Worm (Caenorhabditis elegans) whole organism, L4 larva: ENCODE results near the gene cyp-34A5.
A peak's percentile ranks its signal among the peaks of the same experiment; 100 is the strongest.

Experiments used
- F26F4.8 ChIP-seq: fragments of 200-800 bp; sonication (Bioruptor generic); conservative IDR thresholded peaks from 2 replicates; pipeline ENCODE4 v1.3.6; 2022; ENCODE audit warnings: missing genetic modification characterization, missing compliant biosample characterization
- F37D6.2 ChIP-seq: sonication (generic microtip); optimal IDR thresholded peaks from 2 replicates; lab custom pipeline; 2016; ENCODE audit warnings: mild to moderate bottlenecking, missing genetic modification characterization, missing compliant biosample characterization
- F49E8.2 ChIP-seq: sonication (generic microtip); optimal IDR thresholded peaks from 2 replicates; lab custom pipeline; 2016; ENCODE audit warnings: missing compliant biosample characterization, mild to moderate bottlenecking, missing genetic modification characterization, borderline replicate concordance
- R02D3.7 ChIP-seq: fragments of 150-350 bp; sonication (generic microtip); optimal IDR thresholded peaks from 3 replicates; lab custom pipeline; 2014; ENCODE audit warnings: missing biosample characterization, missing genetic modification characterization
- T26A8.4 ChIP-seq: fragments of 200-800 bp; sonication (Bioruptor generic); IDR thresholded peaks from 2 replicates; pipeline ENCODE4 v1.3.6; 2022; ENCODE audit warnings: missing genetic modification characterization, missing compliant biosample characterization
- Y48G9A.11 ChIP-seq: fragments of 200-800 bp; sonication (Bioruptor generic); IDR thresholded peaks from 2 replicates; pipeline ENCODE4 v1.3.6; 2022; ENCODE audit warnings: missing genetic modification reagents, missing genetic modification characterization, missing compliant biosample characterization
- Y5F2A.4 ChIP-seq: fragments of 200-800 bp; sonication (Bioruptor generic); optimal IDR thresholded peaks from 2 replicates; lab custom pipeline; 2018; ENCODE audit warnings: mild to moderate bottlenecking, missing genetic modification characterization, missing compliant biosample characterization
- ZK337.2 ChIP-seq: fragments of 200-800 bp; sonication (Bioruptor generic); IDR thresholded peaks from 2 replicates; pipeline ENCODE4 v1.3.6; 2022; ENCODE audit warnings: missing genetic modification reagents, missing genetic modification characterization, missing compliant biosample characterization
- ZK546.5 ChIP-seq, 2 experiments: sonication (generic microtip); optimal IDR thresholded peaks; 2 replicates each; lab custom pipeline; 2017; ENCODE audit warnings: missing biosample characterization in 2 of 2, missing genetic modification characterization in 2 of 2
- ama-1 ChIP-seq: fragments of 150-350 bp; optimal IDR thresholded peaks from 2 replicates; lab custom pipeline; 2014; ENCODE audit warnings: inconsistent platforms, mixed read lengths
- arid-1 ChIP-seq: fragments of 200-800 bp; sonication (Bioruptor generic); conservative IDR thresholded peaks from 2 replicates; pipeline ENCODE4 v1.3.6; 2022; ENCODE audit warnings: missing genetic modification reagents, missing genetic modification characterization, missing compliant biosample characterization
- ceh-82 ChIP-seq: sonication (generic microtip); optimal IDR thresholded peaks from 2 replicates; lab custom pipeline; 2017; ENCODE audit warnings: missing biosample characterization, missing genetic modification characterization
- daf-12 ChIP-seq: fragments of 150-350 bp; optimal IDR thresholded peaks from 2 replicates; lab custom pipeline; 2014; ENCODE audit warnings: missing biosample characterization, missing genetic modification reagents, missing genetic modification characterization
- daf-16 ChIP-seq, 3 experiments: sonication (generic microtip); optimal IDR thresholded peaks; 2 replicates each; lab custom pipeline; 2016 to 2017; ENCODE audit warnings: missing genetic modification characterization in 3 of 3, missing genetic modification reagents in 3 of 3, mild to moderate bottlenecking in 2 of 3, missing compliant biosample characterization in 2 of 3, missing biosample characterization in 1 of 3, moderate library complexity in 1 of 3
- daf-8 ChIP-seq: fragments of 200-800 bp; sonication (Bioruptor generic); IDR thresholded peaks from 2 replicates; pipeline ENCODE4 v1.3.6; 2022; ENCODE audit warnings: missing genetic modification characterization, missing compliant biosample characterization
- dmd-9 ChIP-seq: fragments of 200-800 bp; sonication (Bioruptor generic); IDR thresholded peaks from 2 replicates; pipeline ENCODE4 v1.3.6; 2022; ENCODE audit warnings: missing genetic modification reagents, missing genetic modification characterization, missing compliant biosample characterization
- egl-43 ChIP-seq: fragments of 200-800 bp; sonication (Bioruptor generic); IDR thresholded peaks from 2 replicates; pipeline ENCODE4 v1.3.6; 2022; ENCODE audit warnings: missing genetic modification reagents, missing genetic modification characterization, missing compliant biosample characterization
- gei-8 ChIP-seq: fragments of 200-800 bp; sonication (Bioruptor generic); optimal IDR thresholded peaks from 2 replicates; lab custom pipeline; 2018; ENCODE audit warnings: mild to moderate bottlenecking, missing genetic modification characterization, missing compliant biosample characterization
- hif-1 ChIP-seq, 2 experiments: sonication (generic microtip); optimal IDR thresholded peaks; 2 replicates each; lab custom pipeline; 2016 to 2017; ENCODE audit warnings: missing compliant biosample characterization in 2 of 2, missing genetic modification characterization in 2 of 2, missing genetic modification reagents in 2 of 2, missing genotype in 2 of 2, mild to moderate bottlenecking in 1 of 2
- hlh-11 ChIP-seq: fragments of 200-800 bp; sonication (Bioruptor generic); optimal IDR thresholded peaks from 2 replicates; lab custom pipeline; 2018; ENCODE audit warnings: mild to moderate bottlenecking, missing genetic modification characterization, missing compliant biosample characterization
- hlh-30 ChIP-seq: sonication (generic microtip); optimal IDR thresholded peaks from 2 replicates; lab custom pipeline; 2017; ENCODE audit warnings: antibody characterized with exemption, mild to moderate bottlenecking, missing genetic modification characterization, missing compliant biosample characterization; ENCODE audit not compliant: insufficient read depth
- lin-29 ChIP-seq: fragments of 200-800 bp; sonication (Bioruptor generic); IDR thresholded peaks from 2 replicates; pipeline ENCODE4 v1.3.6; 2022; ENCODE audit warnings: missing genetic modification reagents, missing genetic modification characterization, missing compliant biosample characterization
- lin-38 ChIP-seq: fragments of 200-800 bp; sonication (Bioruptor generic); IDR thresholded peaks from 2 replicates; pipeline ENCODE4 v1.3.6; 2022; ENCODE audit warnings: missing genetic modification reagents, missing genetic modification characterization, missing compliant biosample characterization
- lin-39 ChIP-seq: fragments of 150-350 bp; optimal IDR thresholded peaks from 2 replicates; lab custom pipeline; 2014; ENCODE audit warnings: missing biosample characterization, missing genetic modification reagents, missing genetic modification characterization
- lsy-2 ChIP-seq, 2 experiments: fragments of 150-350 bp in 1 of 2; sonication (generic microtip) in 1 of 2; optimal IDR thresholded peaks; 2 replicates each; lab custom pipeline; 2014 to 2017; ENCODE audit warnings: missing biosample characterization in 2 of 2, missing genetic modification characterization in 2 of 2
- madf-9 ChIP-seq: fragments of 200-800 bp; sonication (Bioruptor generic); conservative IDR thresholded peaks from 2 replicates; pipeline ENCODE4 v1.3.6; 2022; ENCODE audit warnings: missing genetic modification reagents, missing genetic modification characterization, missing compliant biosample characterization
- mep-1 ChIP-seq: fragments of 150-350 bp; sonication (generic microtip); optimal IDR thresholded peaks from 3 replicates; lab custom pipeline; 2014; ENCODE audit warnings: missing biosample characterization, missing genetic modification characterization
- nhr-10 ChIP-seq: fragments of 150-350 bp; optimal IDR thresholded peaks from 2 replicates; lab custom pipeline; 2014; ENCODE audit warnings: missing biosample characterization, missing genetic modification characterization
- nhr-102 ChIP-seq: sonication (generic microtip); optimal IDR thresholded peaks from 2 replicates; lab custom pipeline; 2016; ENCODE audit warnings: mild to moderate bottlenecking, missing genetic modification characterization, moderate library complexity, missing compliant biosample characterization
- nhr-11 ChIP-seq: fragments of 150-350 bp; optimal IDR thresholded peaks from 2 replicates; lab custom pipeline; 2014; ENCODE audit warnings: missing biosample characterization, missing genetic modification characterization
- nhr-237 ChIP-seq: sonication (generic microtip); optimal IDR thresholded peaks from 2 replicates; lab custom pipeline; 2017; ENCODE audit warnings: missing biosample characterization, missing genetic modification characterization
- nhr-28 ChIP-seq: fragments of 150-350 bp; optimal IDR thresholded peaks from 2 replicates; lab custom pipeline; 2014; ENCODE audit warnings: missing biosample characterization, missing genetic modification characterization
- nhr-42 ChIP-seq: fragments of 200-800 bp; sonication (Bioruptor generic); IDR thresholded peaks from 2 replicates; pipeline ENCODE4 v1.3.6; 2022; ENCODE audit warnings: missing genetic modification characterization, missing compliant biosample characterization
- nhr-77 ChIP-seq: fragments of 150-350 bp; optimal IDR thresholded peaks from 2 replicates; lab custom pipeline; 2014; ENCODE audit warnings: missing biosample characterization, missing genetic modification characterization
- pha-4 ChIP-seq, 2 experiments: fragments of 150-350 bp in 1 of 2; fragments of 200-800 bp in 1 of 2; sonication (Bioruptor generic) in 1 of 2; IDR thresholded peaks in 1 of 2; optimal IDR thresholded peaks in 1 of 2; 2 replicates each; pipeline versions ENCODE4 v1.3.6 to Lab custom; 2014 to 2022; ENCODE audit warnings: missing genetic modification characterization in 2 of 2, missing genetic modification reagents in 2 of 2, missing biosample characterization in 1 of 2, missing compliant biosample characterization in 1 of 2
- saeg-2 ChIP-seq: fragments of 200-800 bp; sonication (Bioruptor generic); IDR thresholded peaks from 2 replicates; pipeline ENCODE4 v1.3.6; 2022; ENCODE audit warnings: missing genetic modification reagents, missing genetic modification characterization, missing compliant biosample characterization
- sdz-12 ChIP-seq: fragments of 200-800 bp; sonication (Bioruptor generic); optimal IDR thresholded peaks from 2 replicates; lab custom pipeline; 2018; ENCODE audit warnings: mild to moderate bottlenecking, missing genetic modification characterization, missing compliant biosample characterization
- set-16 ChIP-seq: fragments of 200-800 bp; sonication (Bioruptor generic); IDR thresholded peaks from 2 replicates; pipeline ENCODE4 v1.3.6; 2022; ENCODE audit warnings: missing genetic modification reagents, missing genetic modification characterization, missing compliant biosample characterization
- spr-1 ChIP-seq: sonication (generic microtip); optimal IDR thresholded peaks from 2 replicates; lab custom pipeline; 2016; ENCODE audit warnings: mild to moderate bottlenecking, missing genetic modification characterization, missing compliant biosample characterization
- tag-97 ChIP-seq: fragments of 200-800 bp; sonication (Bioruptor generic); IDR thresholded peaks from 2 replicates; pipeline ENCODE4 v1.3.6; 2022; ENCODE audit warnings: missing genetic modification characterization, missing compliant biosample characterization
- unc-62 ChIP-seq, 3 experiments: fragments of 150-350 bp in 1 of 3; sonication (generic microtip); optimal IDR thresholded peaks in 2 of 3; peaks in 1 of 3; 1 replicate in 1 of 3; 2 replicates in 2 of 3; lab custom pipeline; 2014 to 2017; ENCODE audit warnings: missing biosample characterization in 3 of 3, missing genetic modification characterization in 3 of 3, missing genetic modification reagents in 3 of 3, missing genotype in 1 of 3
- vab-7 ChIP-seq: fragments of 200-800 bp; sonication (Bioruptor generic); IDR thresholded peaks from 2 replicates; pipeline ENCODE4 v1.3.6; 2022; ENCODE audit warnings: missing genetic modification reagents, missing genetic modification characterization, missing compliant biosample characterization
- zip-2 ChIP-seq: fragments of 150-350 bp; optimal IDR thresholded peaks from 2 replicates; lab custom pipeline; 2014; ENCODE audit warnings: missing biosample characterization, missing genetic modification characterization
- ztf-7 ChIP-seq: fragments of 150-350 bp; optimal IDR thresholded peaks from 2 replicates; lab custom pipeline; 2014; ENCODE audit warnings: missing biosample characterization, missing genetic modification characterization

cyp-34A5 gene

ce11 chrV:3976964-3977363 lies 19.5 kb upstream of the cyp-34A5 start, which contains the start of gene str-83:
TSS of gene str-83 (plus strand) at chrV:3977264.
- TF ChIP-seq nhr-42 (no peak), saeg-2 (GFP tag; lab: Robert Waterston, UW) (no peak), set-16 (GFP tag; lab: Robert Waterston, UW) (no peak), lsy-2 (tag; optimal IDR thresholded peaks at IDR 0.05; lab: Kevin White, UChicago) (no peak), Y5F2A.4 (GFP tag; lab: Kevin White, UChicago) (no peak)

DNA sequence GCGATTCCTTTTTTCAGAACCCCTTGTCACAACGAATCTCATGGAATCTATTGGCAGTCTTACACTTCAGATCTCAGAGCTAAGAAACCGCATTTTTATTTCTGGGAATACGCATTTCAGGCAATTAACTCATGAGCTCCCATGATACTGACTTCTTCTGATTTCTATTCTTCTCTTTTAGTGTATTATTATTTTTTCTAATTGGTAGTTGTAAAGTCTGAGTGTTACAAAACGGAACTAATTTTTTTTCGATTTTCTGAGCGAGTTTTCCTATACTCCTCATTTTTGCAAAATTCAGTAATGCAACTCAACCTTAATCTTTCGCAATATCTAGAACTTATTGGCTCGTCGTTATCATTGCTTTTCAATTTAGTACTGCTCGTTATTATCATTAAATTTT lies 16.9 kb upstream of the cyp-34A5 start, which contains the start of gene str-82:
Gene str-82 (plus strand): TSS at position 301 of the 400 bp plus-strand sequence.
- TF ChIP-seq nhr-10 (tag; lab: Kevin White, UChicago): no peak
- no peak for TF ChIP-seq F26F4.8 (GFP tag; lab: Robert Waterston, UW)
- TF ChIP-seq sdz-12 (GFP tag; lab: Kevin White, UChicago): no peak
- no peak for TF ChIP-seq ceh-82
- no peak for TF ChIP-seq hif-1 (tag; optimal IDR thresholded peaks at IDR 0.05; lab: Kevin White, UChicago)
- TF ChIP-seq madf-9 (GFP tag; lab: Robert Waterston, UW): no peak
- no peak for TF ChIP-seq lin-29 (GFP tag; lab: Robert Waterston, UW)
- no peak for TF ChIP-seq Y5F2A.4 (GFP tag; lab: Kevin White, UChicago)
- no peak for TF ChIP-seq hlh-30 (tag; lab: Kevin White, UChicago)
- TF ChIP-seq vab-7 (GFP tag; lab: Robert Waterston, UW): no peak
- TF ChIP-seq nhr-102 (tag; lab: Kevin White, UChicago): no peak
- no peak for TF ChIP-seq dmd-9 (GFP tag; lab: Robert Waterston, UW)
- TF ChIP-seq Y48G9A.11: no peak
- no peak for TF ChIP-seq ZK337.2 (GFP tag; lab: Robert Waterston, UW)
- TF ChIP-seq F49E8.2 (tag; lab: Kevin White, UChicago): no peak
- TF ChIP-seq daf-8 (GFP tag; lab: Robert Waterston, UW): no peak
- TF ChIP-seq hlh-11 (tag; lab: Kevin White, UChicago): no peak

DNA sequence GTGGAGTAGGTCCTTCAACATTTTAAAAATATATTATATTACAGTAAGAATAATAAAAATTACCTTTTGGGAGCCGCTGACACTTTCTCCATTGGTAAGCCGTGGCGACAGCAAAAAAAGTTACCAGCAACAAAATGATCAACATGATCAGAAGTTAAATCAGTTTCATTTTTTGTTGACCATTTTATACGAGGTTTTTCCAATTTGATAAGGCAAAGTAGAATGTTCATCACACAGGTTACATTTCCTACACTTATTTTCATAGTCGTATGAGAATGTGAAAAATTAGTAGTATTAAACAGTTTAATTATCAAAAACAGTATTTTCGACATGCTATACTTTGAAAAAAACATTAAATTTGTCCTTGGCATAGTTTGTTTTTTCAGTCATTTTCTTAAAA lies 15.3 kb upstream of the cyp-34A5 start, which contains the start of gene cyp-34A10:
Gene cyp-34A10 (minus strand): TSS at position 146 of the 400 bp plus-strand sequence.
- TF ChIP-seq unc-62 (GFP tag; optimal IDR thresholded peaks at IDR 0.05 in 1 of 2; lab: Kevin White, UChicago) (peak in 1 of 2 experiments; percentile 43), unc-62 (tag; optimal IDR thresholded peaks at IDR 0.05; lab: Kevin White, UChicago) (no peak), ama-1 (lab: Kevin White, UChicago) (no peak), ZK546.5 (tag; optimal IDR thresholded peaks at IDR 0.05; lab: Kevin White, UChicago) (no peak), daf-16 (GFP tag; optimal IDR thresholded peaks at IDR 0.05; lab: Kevin White, UChicago) (no peak), daf-16 (tag; optimal IDR thresholded peaks at IDR 0.05; lab: Kevin White, UChicago) (peak; percentile 13), nhr-77 (tag; lab: Kevin White, UChicago) (peak; percentile 73), nhr-28 (tag; lab: Kevin White, UChicago) (peak; percentile 73)

ce11 chrV:3970410-3970809 lies 12.9 kb upstream of the cyp-34A5 start, which contains the start of gene cyp-34A9:
TSS of gene cyp-34A9 (minus strand) at chrV:3970540.
- no peak for TF ChIP-seq ztf-7 (tag; lab: Kevin White, UChicago)
- TF ChIP-seq arid-1 (GFP tag; lab: Robert Waterston, UW): no peak
- peak; percentile 27 for TF ChIP-seq hlh-30 (tag; lab: Kevin White, UChicago)
- TF ChIP-seq gei-8 (GFP tag; lab: Kevin White, UChicago): no peak
- TF ChIP-seq ZK546.5 (tag; optimal IDR thresholded peaks at IDR 0.05; lab: Kevin White, UChicago): no peak
- TF ChIP-seq nhr-10 (tag; lab: Kevin White, UChicago): no peak
- no peak for TF ChIP-seq T26A8.4 (GFP tag; lab: Robert Waterston, UW)
- no peak for TF ChIP-seq R02D3.7
- TF ChIP-seq nhr-11 (tag; lab: Kevin White, UChicago): no peak
- TF ChIP-seq tag-97: no peak
- TF ChIP-seq pha-4 (GFP tag; IDR thresholded peaks at IDR 0.05; lab: Robert Waterston, UW): no peak
- TF ChIP-seq pha-4 (tag; optimal IDR thresholded peaks at IDR 0.05; lab: Kevin White, UChicago): no peak
- no peak for TF ChIP-seq spr-1 (tag; lab: Kevin White, UChicago)
- TF ChIP-seq mep-1 (tag; lab: Kevin White, UChicago): no peak
- TF ChIP-seq F37D6.2 (tag; lab: Kevin White, UChicago): no peak
- TF ChIP-seq lin-38 (GFP tag; lab: Robert Waterston, UW): no peak
- no peak for TF ChIP-seq lin-39 (tag; lab: Kevin White, UChicago)
- TF ChIP-seq nhr-237 (tag; lab: Kevin White, UChicago): no peak
- TF ChIP-seq egl-43 (GFP tag; lab: Robert Waterston, UW): no peak
- no peak for TF ChIP-seq set-16 (GFP tag; lab: Robert Waterston, UW)
- TF ChIP-seq daf-12 (tag; lab: Kevin White, UChicago): no peak
- no peak for TF ChIP-seq Y48G9A.11
- TF ChIP-seq zip-2: no peak
